Fruit fly (Drosophila melanogaster): ENCODE measurements around the gene CG42597.

dm6 chr2L:22107204-22107603 is 42.1 kb upstream of the CG42597 start, which contains the start of gene CG10834:
- no peak for TF ChIP-seq Dek (tag; optimal IDR thresholded peaks at IDR 0.05)
- TF ChIP-seq E2f2 (GFP tag; IDR thresholded peaks at IDR 0.05), result no peak
- TF ChIP-seq Hand (GFP tag; optimal IDR thresholded peaks at IDR 0.05), result no peak
- TF ChIP-seq HLH4C (GFP tag; IDR thresholded peaks at IDR 0.05; ENCODE audit: partially characterized antibody), result no peak
- TF ChIP-seq eyg (GFP tag; optimal IDR thresholded peaks at IDR 0.05), result no peak
- no peak for TF ChIP-seq fru (optimal IDR thresholded peaks at IDR 0.05)
- TF ChIP-seq wdn (GFP tag; IDR thresholded peaks at IDR 0.05), result no peak
